Fruit fly (Drosophila melanogaster) whole organism, embryonic: ENCODE data around the gene ck.

Experiments
- Abd-B ChIP-seq: fragments of 200-800 bp; sonication (Bioruptor generic); optimal IDR thresholded peaks from 2 replicates; lab custom pipeline; 2018; ENCODE audit warnings: missing biosample characterization, mild to moderate bottlenecking, missing genetic modification characterization, moderate library complexity
- BEAF-32 ChIP-seq: fragments of 200-800 bp; sonication (Bioruptor generic); optimal IDR thresholded peaks from 3 replicates; lab custom pipeline; 2017; ENCODE audit warnings: missing biosample characterization, missing genetic modification characterization, mild to moderate bottlenecking, moderate library complexity, missing genetic modification reagents
- CG10274 ChIP-seq: fragments of 200-800 bp; sonication (Bioruptor generic); optimal IDR thresholded peaks from 3 replicates; lab custom pipeline; 2017; ENCODE audit warnings: missing biosample characterization, mild to moderate bottlenecking, missing genetic modification characterization
- CG10543 ChIP-seq: fragments of 200-800 bp; sonication (Bioruptor generic); optimal IDR thresholded peaks from 3 replicates; lab custom pipeline; 2017; ENCODE audit warnings: missing biosample characterization, mild to moderate bottlenecking, missing genetic modification characterization, moderate library complexity
- CG11247 ChIP-seq: fragments of 200-800 bp; sonication (Bioruptor generic); IDR thresholded peaks from 2 replicates; pipeline ENCODE4 v1.3.6; 2022; ENCODE audit warnings: missing biosample characterization, missing genetic modification characterization
- CG11398 ChIP-seq: fragments of 200-800 bp; sonication (Bioruptor generic); optimal IDR thresholded peaks from 2 replicates; lab custom pipeline; 2016; ENCODE audit warnings: missing biosample characterization, missing genetic modification characterization
- CG11696 ChIP-seq: fragments of 200-800 bp; sonication (Bioruptor generic); IDR thresholded peaks from 2 replicates; pipeline ENCODE4 v1.3.6; 2022; ENCODE audit warnings: missing biosample characterization, missing genetic modification characterization
- CG12236 ChIP-seq: fragments of 200-800 bp; sonication (Bioruptor generic); optimal IDR thresholded peaks from 2 replicates; lab custom pipeline; 2016; ENCODE audit warnings: missing biosample characterization, missing genetic modification characterization
- CG12769 ChIP-seq: fragments of 200-800 bp; sonication (Bioruptor generic); optimal IDR thresholded peaks from 2 replicates; lab custom pipeline; 2019; ENCODE audit warnings: missing biosample characterization, mild to moderate bottlenecking, missing genetic modification characterization, moderate library complexity
- CG13894 ChIP-seq: fragments of 200-800 bp; sonication (Bioruptor generic); optimal IDR thresholded peaks from 3 replicates; lab custom pipeline; 2018; ENCODE audit warnings: missing biosample characterization, mild to moderate bottlenecking, missing genetic modification characterization, moderate library complexity
- CG16815 ChIP-seq: fragments of 200-800 bp; sonication (Bioruptor generic); optimal IDR thresholded peaks from 3 replicates; lab custom pipeline; 2017; ENCODE audit warnings: missing biosample characterization, mild to moderate bottlenecking, missing genetic modification characterization
- CG33213 ChIP-seq: fragments of 200-800 bp; sonication (Bioruptor generic); optimal IDR thresholded peaks from 3 replicates; lab custom pipeline; 2016; ENCODE audit warnings: missing biosample characterization, missing genetic modification characterization
- CG34224 ChIP-seq: fragments of 200-800 bp; sonication (Bioruptor generic); IDR thresholded peaks from 3 replicates; pipeline ENCODE4 v1.3.6; 2022; ENCODE audit warnings: missing biosample characterization, missing genetic modification characterization; ENCODE audit not compliant: partially characterized antibody
- CG3726 ChIP-seq: fragments of 200-800 bp; sonication (Bioruptor generic); IDR thresholded peaks from 3 replicates; pipeline ENCODE4, ENCODE4 v1.3.6; 2022; ENCODE audit warnings: missing biosample characterization, missing genetic modification characterization
- CG42726 ChIP-seq: fragments of 200-800 bp; sonication (Bioruptor generic); IDR thresholded peaks from 2 replicates; pipeline ENCODE4 v1.3.6; 2022; ENCODE audit warnings: missing biosample characterization, missing genetic modification characterization; ENCODE audit not compliant: partially characterized antibody
- CG4854 ChIP-seq: fragments of 200-800 bp; sonication (Bioruptor generic); optimal IDR thresholded peaks from 2 replicates; lab custom pipeline; 2016; ENCODE audit warnings: missing biosample characterization, missing genetic modification characterization, inconsistent platforms
- CG5245 ChIP-seq: fragments of 200-800 bp; sonication (Bioruptor generic); optimal IDR thresholded peaks from 3 replicates; lab custom pipeline; 2016; ENCODE audit warnings: missing biosample characterization, missing genetic modification characterization
- CHES-1-like ChIP-seq: fragments of 200-800 bp; sonication (Bioruptor generic); optimal IDR thresholded peaks from 2 replicates; lab custom pipeline; 2016; ENCODE audit warnings: missing biosample characterization, missing genetic modification characterization
- Dek ChIP-seq: fragments of 200-800 bp; sonication (Bioruptor generic); optimal IDR thresholded peaks from 3 replicates; lab custom pipeline; 2019; ENCODE audit warnings: missing biosample characterization, mild to moderate bottlenecking, missing genetic modification characterization, moderate library complexity
- Dfd ChIP-seq, 2 experiments: fragments of >200 bp; optimal IDR thresholded peaks; 2 replicates each; lab custom pipeline; 2017; ENCODE audit warnings: missing biosample characterization in 2 of 2, missing genetic modification characterization in 2 of 2
- Doc2 ChIP-seq: fragments of 200-800 bp; sonication (Bioruptor generic); IDR thresholded peaks from 2 replicates; pipeline ENCODE4 v1.3.6; 2022; ENCODE audit warnings: missing biosample characterization, missing genetic modification characterization
- Ets97D ChIP-seq: fragments of 200-800 bp; sonication (Bioruptor generic); optimal IDR thresholded peaks from 3 replicates; lab custom pipeline; 2016; ENCODE audit warnings: missing biosample characterization, missing genetic modification characterization
- Gsc ChIP-seq: fragments of 200-800 bp; sonication (Bioruptor generic); IDR thresholded peaks from 2 replicates; pipeline ENCODE4 v1.3.6; 2022; ENCODE audit warnings: missing biosample characterization, missing genetic modification characterization
- Hand ChIP-seq: fragments of 200-800 bp; sonication (Bioruptor generic); optimal IDR thresholded peaks from 2 replicates; lab custom pipeline; 2017; ENCODE audit warnings: mild to moderate bottlenecking, missing biosample characterization, missing genetic modification reagents, missing genetic modification characterization
- Lhr ChIP-seq: fragments of 200-800 bp; sonication (Bioruptor generic); optimal IDR thresholded peaks from 3 replicates; lab custom pipeline; 2017; ENCODE audit warnings: mild to moderate bottlenecking, missing biosample characterization, missing genetic modification reagents, missing genetic modification characterization
- MTF-1 ChIP-seq: fragments of 200-800 bp; sonication (Bioruptor generic); optimal IDR thresholded peaks from 2 replicates; lab custom pipeline; 2018; ENCODE audit warnings: missing biosample characterization, mild to moderate bottlenecking, missing genetic modification characterization, borderline replicate concordance
- Meics ChIP-seq: fragments of 200-800 bp; sonication (Bioruptor generic); optimal IDR thresholded peaks from 2 replicates; lab custom pipeline; 2017; ENCODE audit warnings: missing biosample characterization, mild to moderate bottlenecking, missing genetic modification characterization
- Mrtf ChIP-seq: fragments of 200-800 bp; sonication (Bioruptor generic); IDR thresholded peaks from 3 replicates; pipeline ENCODE4 v1.3.6; 2022; ENCODE audit warnings: missing biosample characterization, missing genetic modification characterization
- Nf-YC ChIP-seq: fragments of 200-800 bp; optimal IDR thresholded peaks from 3 replicates; lab custom pipeline; 2019; ENCODE audit warnings: missing biosample characterization, mild to moderate bottlenecking, missing genetic modification characterization, moderate library complexity
- Optix ChIP-seq: fragments of 200-800 bp; sonication (Bioruptor generic); IDR thresholded peaks from 3 replicates; pipeline ENCODE4 v1.3.6; 2022; ENCODE audit warnings: missing biosample characterization, missing genetic modification characterization
- Vsx1 ChIP-seq: fragments of 200-800 bp; sonication (Bioruptor generic); optimal IDR thresholded peaks from 2 replicates; lab custom pipeline; 2017; ENCODE audit warnings: missing biosample characterization, mild to moderate bottlenecking, missing genetic modification characterization, missing genetic modification reagents
- abd-A ChIP-seq: fragments of 200-800 bp; sonication (Bioruptor generic); optimal IDR thresholded peaks from 3 replicates; lab custom pipeline; 2019; ENCODE audit warnings: missing biosample characterization, mild to moderate bottlenecking, missing genetic modification characterization, moderate library complexity
- br ChIP-seq: fragments of >200 bp; optimal IDR thresholded peaks from 2 replicates; lab custom pipeline; 2017
- chinmo ChIP-seq: fragments of 200-800 bp; sonication (Bioruptor generic); IDR thresholded peaks from 4 replicates; pipeline ENCODE4 v1.3.6; 2022; ENCODE audit warnings: missing biosample characterization, missing genetic modification characterization; ENCODE audit not compliant: partially characterized antibody
- crol ChIP-seq: fragments of 200-800 bp; sonication (Bioruptor generic); IDR thresholded peaks from 2 replicates; pipeline ENCODE4 v1.3.6; 2022; ENCODE audit warnings: missing biosample characterization, missing genetic modification characterization
- da ChIP-seq: fragments of 200-800 bp; sonication (Bioruptor generic); optimal IDR thresholded peaks from 2 replicates; lab custom pipeline; 2016; ENCODE audit warnings: missing biosample characterization, missing genetic modification characterization
- dan ChIP-seq: fragments of 200-800 bp; sonication (Bioruptor generic); IDR thresholded peaks from 2 replicates; pipeline ENCODE4 v1.3.6; 2022; ENCODE audit warnings: missing biosample characterization, missing genetic modification characterization
- dpn ChIP-seq, 2 experiments: fragments of 200-800 bp; sonication (Bioruptor generic); optimal IDR thresholded peaks; 3 replicates each; lab custom pipeline; 2016; ENCODE audit warnings: missing biosample characterization in 2 of 2, missing genetic modification characterization in 2 of 2
- ewg ChIP-seq: fragments of 200-800 bp; sonication (Bioruptor generic); optimal IDR thresholded peaks from 3 replicates; lab custom pipeline; 2017; ENCODE audit warnings: mild to moderate bottlenecking, missing biosample characterization, missing genetic modification reagents, missing genetic modification characterization
- jing ChIP-seq: fragments of 200-800 bp; sonication (Bioruptor generic); optimal IDR thresholded peaks from 2 replicates; lab custom pipeline; 2018; ENCODE audit warnings: missing biosample characterization, mild to moderate bottlenecking, missing genetic modification characterization
- klu ChIP-seq: fragments of 200-800 bp; sonication (Bioruptor generic); IDR thresholded peaks from 2 replicates; pipeline ENCODE4 v1.3.6; 2022; ENCODE audit warnings: missing biosample characterization, missing genetic modification characterization
- nmo ChIP-seq: fragments of 200-800 bp; sonication (Bioruptor generic); optimal IDR thresholded peaks from 2 replicates; lab custom pipeline; 2018; ENCODE audit warnings: missing biosample characterization, mild to moderate bottlenecking, missing genetic modification characterization, moderate library complexity
- pzg ChIP-seq: fragments of 200-800 bp; sonication (Bioruptor generic); optimal IDR thresholded peaks from 3 replicates; lab custom pipeline; 2018; ENCODE audit warnings: missing biosample characterization, mild to moderate bottlenecking, missing genetic modification characterization, moderate library complexity
- ro ChIP-seq: fragments of 200-800 bp; sonication (Bioruptor generic); IDR thresholded peaks from 2 replicates; pipeline ENCODE4 v1.3.6; 2022; ENCODE audit warnings: missing biosample characterization, missing genetic modification characterization
- row ChIP-seq: fragments of 200-800 bp; sonication (Bioruptor generic); IDR thresholded peaks from 3 replicates; pipeline ENCODE4 v1.3.6; 2022; ENCODE audit warnings: missing biosample characterization, missing genetic modification characterization
- sc ChIP-seq, 3 experiments: fragments of >200 bp in 2 of 3; fragments of 200-800 bp in 1 of 3; sonication (Bioruptor generic) in 1 of 3; optimal IDR thresholded peaks; 2 replicates in 2 of 3; 3 replicates in 1 of 3; lab custom pipeline; 2017; ENCODE audit warnings: mild to moderate bottlenecking in 1 of 3, missing biosample characterization in 1 of 3, missing genetic modification characterization in 1 of 3, missing genetic modification reagents in 1 of 3
- sd ChIP-seq: fragments of 200-800 bp; sonication (Bioruptor generic); optimal IDR thresholded peaks from 3 replicates; lab custom pipeline; 2018; ENCODE audit warnings: missing biosample characterization, mild to moderate bottlenecking, missing genetic modification characterization, moderate library complexity
- unc-4 ChIP-seq: fragments of 200-800 bp; sonication (Bioruptor generic); IDR thresholded peaks from 2 replicates; pipeline ENCODE4 v1.3.6; 2022; ENCODE audit warnings: missing biosample characterization, missing genetic modification characterization; ENCODE audit not compliant: partially characterized antibody
- vnd ChIP-seq: fragments of 200-800 bp; sonication (Bioruptor generic); IDR thresholded peaks from 3 replicates; pipeline ENCODE4 v1.3.6; 2022; ENCODE audit warnings: missing biosample characterization, missing genetic modification characterization; ENCODE audit not compliant: partially characterized antibody
- z ChIP-seq: fragments of 200-800 bp; sonication (Bioruptor generic); IDR thresholded peaks from 3 replicates; pipeline ENCODE4 v1.3.6; 2022; ENCODE audit warnings: missing biosample characterization, missing genetic modification characterization
- zfh1 ChIP-seq: fragments of 200-800 bp; sonication (Bioruptor generic); IDR thresholded peaks from 3 replicates; pipeline ENCODE4 v1.3.6; 2022; ENCODE audit warnings: missing biosample characterization, missing genetic modification characterization

ck gene

DNA sequence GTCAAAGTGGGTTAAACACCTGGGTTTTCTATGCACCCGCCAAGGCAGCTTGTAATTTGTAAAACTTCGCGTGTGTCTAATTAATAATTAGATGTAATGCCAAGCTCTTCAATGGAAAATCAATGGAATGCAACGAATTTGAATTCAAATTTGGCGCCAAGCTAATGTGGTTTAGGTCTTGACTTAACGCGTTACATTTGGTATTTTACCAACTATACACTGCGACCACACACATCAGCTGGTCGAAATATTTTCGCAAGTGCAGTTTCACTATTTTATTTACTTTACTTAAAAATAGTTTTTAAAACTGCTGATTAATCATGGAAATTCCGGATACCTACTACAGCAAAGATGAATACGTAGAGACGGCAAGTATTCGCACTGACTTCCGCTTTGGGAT is 52.2 kb downstream of the ck start, which contains the start of gene DCTN5-p25 (continued):
- TF ChIP-seq CG5245 (GFP tag; lab: Kevin White, UChicago) (no peak), sd (peak; percentile 93), ewg (no peak), dpn (GFP tag; optimal IDR thresholded peaks at IDR 0.05; lab: Kevin White, UChicago) (no peak), CG12769 (tag; lab: Kevin White, UChicago) (no peak), CG10274 (GFP tag; lab: Kevin White, UChicago) (no peak), Mrtf (no peak), CG11696 (GFP tag; lab: Robert Waterston, UW) (no peak), Dek (no peak), Gsc (GFP tag; lab: Robert Waterston, UW) (no peak), CG4854 (GFP tag; lab: Kevin White, UChicago) (no peak), Hand (no peak), crol (GFP tag; lab: Robert Waterston, UW) (no peak), CG34224 (GFP tag; lab: Robert Waterston, UW) (0 out of 3 replicates have a peak, but pooled peaks have one; percentile 46), Dfd (GFP tag; optimal IDR thresholded peaks at IDR 0.05; lab: Kevin White, UChicago) (no peak), chinmo (peak; percentile 70; the same call in 1 of the 4 replicates), jing (GFP tag; lab: Kevin White, UChicago) (no peak), Nf-YC (tag; lab: Kevin White, UChicago) (no peak), CG12236 (GFP tag; lab: Kevin White, UChicago) (no peak), br (no peak), row (GFP tag; lab: Robert Waterston, UW) (no peak), Optix (no peak), nmo (GFP tag; lab: Kevin White, UChicago) (no peak), unc-4 (GFP tag; lab: Robert Waterston, UW) (no peak), klu (GFP tag; lab: Robert Waterston, UW) (no peak), sc (optimal IDR thresholded peaks at IDR 0.05; lab: Kevin White, UChicago) (no peak), sc (GFP tag; optimal IDR thresholded peaks at IDR 0.05; lab: Kevin White, UChicago) (no peak), dan (no peak), CG11247 (GFP tag; lab: Robert Waterston, UW) (no peak), Abd-B (GFP tag; lab: Kevin White, UChicago) (no peak), CG3726 (no peak), MTF-1 (GFP tag; lab: Kevin White, UChicago) (no peak), vnd (no peak), CG13894 (tag; lab: Kevin White, UChicago) (no peak), CG33213 (peak; percentile 16), CG10543 (GFP tag; lab: Kevin White, UChicago) (no peak), ro (no peak), CG11398 (GFP tag; lab: Kevin White, UChicago) (no peak), zfh1 (GFP tag; lab: Robert Waterston, UW) (no peak), CG42726 (GFP tag; lab: Robert Waterston, UW) (no peak), CHES-1-like (no peak), z (no peak), Meics (GFP tag; lab: Kevin White, UChicago) (no peak), CG16815 (no peak), Ets97D (GFP tag; lab: Kevin White, UChicago) (no peak), Vsx1 (no peak), abd-A (tag; lab: Kevin White, UChicago) (no peak), Doc2 (GFP tag; lab: Robert Waterston, UW) (no peak), BEAF-32 (GFP tag; lab: Kevin White, UChicago) (peak; percentile 22), pzg (GFP tag; lab: Kevin White, UChicago) (peak; percentile 75), Lhr (no peak), da (GFP tag; lab: Kevin White, UChicago) (no peak)
